Fruit fly (Drosophila melanogaster) whole organism, embryonic: ENCODE data around the gene CG31126.

Experiments
- Abd-B ChIP-seq: fragments of 200-800 bp; sonication (Bioruptor generic); optimal IDR thresholded peaks from 2 replicates; lab custom pipeline; 2018; ENCODE audit warnings: missing biosample characterization, mild to moderate bottlenecking, missing genetic modification characterization, moderate library complexity
- Atf3 ChIP-seq: fragments of 200-800 bp; sonication (Bioruptor generic); optimal IDR thresholded peaks from 3 replicates; lab custom pipeline; 2016; ENCODE audit warnings: missing biosample characterization, missing genetic modification characterization
- B-H2 ChIP-seq: fragments of 200-800 bp; sonication (Bioruptor generic); optimal IDR thresholded peaks from 2 replicates; lab custom pipeline; 2018; ENCODE audit warnings: missing biosample characterization, mild to moderate bottlenecking, missing genetic modification characterization
- Bdp1 ChIP-seq: fragments of 200-800 bp; sonication (Bioruptor generic); optimal IDR thresholded peaks from 3 replicates; lab custom pipeline; 2016; ENCODE audit warnings: missing biosample characterization, missing genetic modification characterization
- CG10431 ChIP-seq: fragments of 200-800 bp; sonication (Bioruptor generic); optimal IDR thresholded peaks from 3 replicates; lab custom pipeline; 2018; ENCODE audit warnings: missing biosample characterization, mild to moderate bottlenecking, missing genetic modification characterization
- CG10959 ChIP-seq: fragments of 200-800 bp; sonication (Bioruptor generic); IDR thresholded peaks from 2 replicates; pipeline ENCODE4 v1.3.6; 2022; ENCODE audit warnings: missing biosample characterization, missing genetic modification characterization
- CG12236 ChIP-seq: fragments of 200-800 bp; sonication (Bioruptor generic); optimal IDR thresholded peaks from 2 replicates; lab custom pipeline; 2016; ENCODE audit warnings: missing biosample characterization, missing genetic modification characterization
- CG13123 ChIP-seq: fragments of 200-800 bp; sonication (Bioruptor generic); optimal IDR thresholded peaks from 2 replicates; lab custom pipeline; 2016; ENCODE audit warnings: missing biosample characterization, missing genetic modification characterization
- CG13296 ChIP-seq: fragments of 200-800 bp; sonication (Bioruptor generic); optimal IDR thresholded peaks from 3 replicates; lab custom pipeline; 2018; ENCODE audit warnings: missing biosample characterization, mild to moderate bottlenecking, missing genetic modification characterization
- CG13775 ChIP-seq: fragments of 200-800 bp; sonication (Bioruptor generic); optimal IDR thresholded peaks from 3 replicates; lab custom pipeline; 2017; ENCODE audit warnings: missing biosample characterization, mild to moderate bottlenecking, missing genetic modification characterization
- CG14710 ChIP-seq: fragments of 200-800 bp; sonication (Bioruptor generic); optimal IDR thresholded peaks from 3 replicates; lab custom pipeline; 2019; ENCODE audit warnings: missing biosample characterization, mild to moderate bottlenecking, missing genetic modification characterization, moderate library complexity
- CG14965 ChIP-seq: fragments of 200-800 bp; sonication (Bioruptor generic); optimal IDR thresholded peaks from 2 replicates; lab custom pipeline; 2016; ENCODE audit warnings: missing biosample characterization, missing genetic modification characterization, borderline replicate concordance
- CG15011 ChIP-seq: fragments of 200-800 bp; sonication (Bioruptor generic); optimal IDR thresholded peaks from 3 replicates; lab custom pipeline; 2018; ENCODE audit warnings: missing biosample characterization, mild to moderate bottlenecking, missing genetic modification characterization
- CG16779 ChIP-seq: fragments of 200-800 bp; sonication (Bioruptor generic); IDR thresholded peaks from 2 replicates; pipeline ENCODE4 v1.3.6; 2022; ENCODE audit warnings: missing biosample characterization, missing genetic modification characterization
- CG2889 ChIP-seq: fragments of 200-800 bp; sonication (Bioruptor generic); IDR thresholded peaks from 3 replicates; pipeline ENCODE4 v1.3.6; 2022; ENCODE audit warnings: missing biosample characterization, missing genetic modification characterization
- CG33557 ChIP-seq: fragments of 200-800 bp; sonication (Bioruptor generic); optimal IDR thresholded peaks from 2 replicates; lab custom pipeline; 2019; ENCODE audit warnings: missing biosample characterization, mild to moderate bottlenecking, missing genetic modification characterization, moderate library complexity
- CG3407 ChIP-seq: fragments of 200-800 bp; sonication (Bioruptor generic); optimal IDR thresholded peaks from 2 replicates; lab custom pipeline; 2018; ENCODE audit warnings: missing biosample characterization, mild to moderate bottlenecking, missing genetic modification characterization
- CG34376 ChIP-seq: fragments of 200-800 bp; sonication (Bioruptor generic); optimal IDR thresholded peaks from 2 replicates; lab custom pipeline; 2018; ENCODE audit warnings: missing biosample characterization, mild to moderate bottlenecking, missing genetic modification characterization
- CG3847 ChIP-seq: fragments of 200-800 bp; sonication (Bioruptor generic); IDR thresholded peaks from 2 replicates; pipeline ENCODE4 v1.3.6; 2022; ENCODE audit warnings: missing biosample characterization, missing genetic modification characterization
- CG42726 ChIP-seq: fragments of 200-800 bp; sonication (Bioruptor generic); IDR thresholded peaks from 2 replicates; pipeline ENCODE4 v1.3.6; 2022; ENCODE audit warnings: missing biosample characterization, missing genetic modification characterization; ENCODE audit not compliant: partially characterized antibody
- CG6813 ChIP-seq: fragments of 200-800 bp; sonication (Bioruptor generic); optimal IDR thresholded peaks from 2 replicates; lab custom pipeline; 2017; ENCODE audit warnings: missing biosample characterization, missing genetic modification characterization, mild to moderate bottlenecking, moderate library complexity, missing genetic modification reagents
- CG7271 ChIP-seq: fragments of 200-800 bp; sonication (Bioruptor generic); optimal IDR thresholded peaks from 2 replicates; lab custom pipeline; 2018; ENCODE audit warnings: missing biosample characterization, mild to moderate bottlenecking, missing genetic modification characterization, moderate library complexity
- CG8281 ChIP-seq: fragments of 200-800 bp; sonication (Bioruptor generic); optimal IDR thresholded peaks from 2 replicates; lab custom pipeline; 2018; ENCODE audit warnings: missing biosample characterization, mild to moderate bottlenecking, missing genetic modification characterization, moderate library complexity
- CHES-1-like ChIP-seq: fragments of 200-800 bp; sonication (Bioruptor generic); optimal IDR thresholded peaks from 2 replicates; lab custom pipeline; 2016; ENCODE audit warnings: missing biosample characterization, missing genetic modification characterization
- CrebB ChIP-seq: fragments of 200-800 bp; sonication (Bioruptor generic); optimal IDR thresholded peaks from 3 replicates; lab custom pipeline; 2018; ENCODE audit warnings: missing biosample characterization, mild to moderate bottlenecking, missing genetic modification characterization
- D19A ChIP-seq: fragments of 200-800 bp; optimal IDR thresholded peaks from 3 replicates; lab custom pipeline; 2019; ENCODE audit warnings: missing biosample characterization, mild to moderate bottlenecking, missing genetic modification characterization, moderate library complexity
- E2f2 ChIP-seq: fragments of 200-800 bp; sonication (Bioruptor generic); IDR thresholded peaks from 2 replicates; pipeline ENCODE4 v1.3.6; 2022; ENCODE audit warnings: missing biosample characterization, missing genetic modification characterization
- Mad ChIP-seq: fragments of 200-800 bp; sonication (Bioruptor generic); optimal IDR thresholded peaks from 2 replicates; lab custom pipeline; 2016; ENCODE audit warnings: missing biosample characterization, missing genetic modification characterization
- Mrtf ChIP-seq: fragments of 200-800 bp; sonication (Bioruptor generic); IDR thresholded peaks from 3 replicates; pipeline ENCODE4 v1.3.6; 2022; ENCODE audit warnings: missing biosample characterization, missing genetic modification characterization
- NK7.1 ChIP-seq: fragments of 200-800 bp; sonication (Bioruptor generic); optimal IDR thresholded peaks from 3 replicates; lab custom pipeline; 2016; ENCODE audit warnings: missing biosample characterization, missing genetic modification characterization
- Nf-YA ChIP-seq: fragments of 200-800 bp; sonication (Bioruptor generic); IDR thresholded peaks from 2 replicates; pipeline ENCODE4 v1.3.6; 2022; ENCODE audit warnings: missing biosample characterization, missing genetic modification characterization
- Nf-YC ChIP-seq: fragments of 200-800 bp; optimal IDR thresholded peaks from 3 replicates; lab custom pipeline; 2019; ENCODE audit warnings: missing biosample characterization, mild to moderate bottlenecking, missing genetic modification characterization, moderate library complexity
- Six4 ChIP-seq: fragments of 200-800 bp; sonication (Bioruptor generic); optimal IDR thresholded peaks from 2 replicates; lab custom pipeline; 2016; ENCODE audit warnings: missing biosample characterization, missing genetic modification characterization
- Sox100B ChIP-seq: fragments of 200-800 bp; sonication (Bioruptor generic); optimal IDR thresholded peaks from 3 replicates; lab custom pipeline; 2018; ENCODE audit warnings: missing biosample characterization, mild to moderate bottlenecking, missing genetic modification characterization
- TFAM ChIP-seq: fragments of 200-800 bp; sonication (Bioruptor generic); optimal IDR thresholded peaks from 2 replicates; lab custom pipeline; 2017; ENCODE audit warnings: missing biosample characterization, missing genetic modification characterization, inconsistent platforms
- amos ChIP-seq: fragments of 200-800 bp; sonication (Bioruptor generic); IDR thresholded peaks from 2 replicates; pipeline ENCODE4 v1.3.6; 2022; ENCODE audit warnings: missing biosample characterization, missing genetic modification characterization; ENCODE audit not compliant: partially characterized antibody
- ap ChIP-seq: fragments of 200-800 bp; sonication (Bioruptor generic); IDR thresholded peaks from 2 replicates; pipeline ENCODE4 v1.3.6; 2022; ENCODE audit warnings: missing biosample characterization, missing genetic modification characterization
- az2 ChIP-seq: fragments of 200-800 bp; sonication (Bioruptor generic); optimal IDR thresholded peaks from 3 replicates; lab custom pipeline; 2016; ENCODE audit warnings: missing biosample characterization, missing genetic modification characterization
- bbx ChIP-seq: fragments of 200-800 bp; sonication (Bioruptor generic); IDR thresholded peaks from 2 replicates; pipeline ENCODE4 v1.3.6; 2022; ENCODE audit warnings: missing biosample characterization, missing genetic modification characterization; ENCODE audit not compliant: partially characterized antibody
- dmrt99B ChIP-seq: fragments of 200-800 bp; sonication (Bioruptor generic); optimal IDR thresholded peaks from 2 replicates; lab custom pipeline; 2018; ENCODE audit warnings: missing biosample characterization, mild to moderate bottlenecking, missing genetic modification characterization, moderate library complexity
- dysf ChIP-seq: fragments of 200-800 bp; sonication (Bioruptor generic); IDR thresholded peaks from 3 replicates; pipeline ENCODE4 v1.3.6; 2022; ENCODE audit warnings: missing biosample characterization, missing genetic modification characterization
- ewg ChIP-seq: fragments of 200-800 bp; sonication (Bioruptor generic); optimal IDR thresholded peaks from 3 replicates; lab custom pipeline; 2017; ENCODE audit warnings: mild to moderate bottlenecking, missing biosample characterization, missing genetic modification reagents, missing genetic modification characterization
- fd102C ChIP-seq: fragments of 200-800 bp; sonication (Bioruptor generic); optimal IDR thresholded peaks from 2 replicates; lab custom pipeline; 2018; ENCODE audit warnings: missing biosample characterization, mild to moderate bottlenecking, missing genetic modification characterization, moderate library complexity
- her ChIP-seq: fragments of 200-800 bp; sonication (Bioruptor generic); optimal IDR thresholded peaks from 2 replicates; lab custom pipeline; 2016; ENCODE audit warnings: missing biosample characterization, missing genetic modification characterization
- mirr ChIP-seq: fragments of 200-800 bp; sonication (Bioruptor generic); optimal IDR thresholded peaks from 3 replicates; lab custom pipeline; 2018; ENCODE audit warnings: missing biosample characterization, mild to moderate bottlenecking, missing genetic modification characterization
- p53 ChIP-seq: fragments of 200-800 bp; sonication (Bioruptor generic); optimal IDR thresholded peaks from 2 replicates; lab custom pipeline; 2016; ENCODE audit warnings: missing biosample characterization, missing genetic modification characterization
- pros ChIP-seq: fragments of 200-800 bp; sonication (Bioruptor generic); optimal IDR thresholded peaks from 3 replicates; lab custom pipeline; 2019; ENCODE audit warnings: missing biosample characterization, mild to moderate bottlenecking, missing genetic modification characterization, moderate library complexity
- so ChIP-seq: fragments of 200-800 bp; sonication (Bioruptor generic); IDR thresholded peaks from 3 replicates; pipeline ENCODE4 v1.3.6; 2022; ENCODE audit warnings: missing biosample characterization, missing genetic modification characterization
- tin ChIP-seq: fragments of 200-800 bp; sonication (Bioruptor generic); optimal IDR thresholded peaks from 3 replicates; lab custom pipeline; 2016; ENCODE audit warnings: missing biosample characterization, missing genetic modification characterization
- zen ChIP-seq: fragments of 200-800 bp; sonication (Bioruptor generic); optimal IDR thresholded peaks from 3 replicates; lab custom pipeline; 2018; ENCODE audit warnings: missing biosample characterization, mild to moderate bottlenecking, missing genetic modification characterization, moderate library complexity

The CG31126 gene

DNA sequence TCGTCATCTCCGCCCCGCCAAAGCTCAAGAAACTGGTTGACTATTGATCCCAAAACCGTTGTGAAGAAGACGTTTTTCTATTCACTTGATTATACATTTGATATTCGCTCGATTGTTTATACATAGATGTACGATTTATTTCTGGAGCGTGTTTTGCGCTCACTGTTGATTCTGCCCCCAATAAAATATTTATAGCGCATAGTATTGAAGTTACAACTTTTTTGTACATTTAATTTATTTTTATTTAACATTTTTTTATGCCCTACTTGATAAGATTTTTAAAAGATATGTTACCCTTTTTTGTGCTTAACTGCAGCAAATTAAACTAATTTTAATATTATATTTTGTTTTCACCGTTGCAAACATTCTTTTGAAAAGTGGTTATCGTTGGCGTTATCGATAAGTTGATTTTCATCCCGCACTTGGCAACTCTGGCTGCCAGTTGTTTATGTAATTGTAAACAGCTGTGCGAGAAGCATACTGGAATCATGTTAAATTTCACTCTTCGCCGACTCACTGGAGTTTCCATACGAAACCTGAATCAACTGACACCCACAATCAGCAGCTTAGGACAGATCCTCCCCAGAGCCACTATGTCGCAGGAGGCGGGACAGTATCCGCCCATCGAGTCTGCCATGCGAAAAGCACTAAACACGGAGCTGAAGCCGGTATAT lies at the start of gene CG31126 (continued):
- TF ChIP-seq ewg (GFP tag; lab: Kevin White, UChicago) (no peak), D19A (tag; lab: Kevin White, UChicago) (no peak), dysf (GFP tag; lab: Robert Waterston, UW) (no peak), CG14710 (tag; lab: Kevin White, UChicago) (peak; percentile 15), tin (GFP tag; lab: Kevin White, UChicago) (no peak), amos (GFP tag; lab: Robert Waterston, UW) (peak; percentile 59; the same call in 1 of the 2 replicates), TFAM (GFP tag; lab: Kevin White, UChicago) (no peak), Bdp1 (GFP tag; lab: Kevin White, UChicago) (no peak), mirr (GFP tag; lab: Kevin White, UChicago) (no peak), CG3847 (GFP tag; lab: Robert Waterston, UW) (0 out of 2 replicates have a peak, but pooled peaks have one; percentile 13), Nf-YC (no peak), E2f2 (peak; percentile 42), CG2889 (GFP tag; lab: Robert Waterston, UW) (no peak), pros (GFP tag; lab: Kevin White, UChicago) (no peak), Abd-B (no peak), ap (GFP tag; lab: Robert Waterston, UW) (no peak), CG13296 (GFP tag; lab: Kevin White, UChicago) (no peak), B-H2 (GFP tag; lab: Kevin White, UChicago) (no peak), CHES-1-like (GFP tag; lab: Kevin White, UChicago) (no peak), NK7.1 (GFP tag; lab: Kevin White, UChicago) (no peak), Mrtf (no peak), her (no peak), CG14965 (GFP tag; lab: Kevin White, UChicago) (no peak), dmrt99B (tag; lab: Kevin White, UChicago) (no peak), CG15011 (GFP tag; lab: Kevin White, UChicago) (no peak), Sox100B (GFP tag; lab: Kevin White, UChicago) (no peak), Six4 (GFP tag; lab: Kevin White, UChicago) (no peak), CG12236 (GFP tag; lab: Kevin White, UChicago) (no peak), Mad (no peak), fd102C (GFP tag; lab: Kevin White, UChicago) (no peak), CrebB (no peak), CG42726 (no peak), az2 (no peak), CG7271 (tag; lab: Kevin White, UChicago) (no peak), CG13775 (no peak), CG33557 (GFP tag; lab: Kevin White, UChicago) (no peak), CG13123 (GFP tag; lab: Kevin White, UChicago) (no peak), CG10959 (GFP tag; lab: Robert Waterston, UW) (no peak), Nf-YA (GFP tag; lab: Robert Waterston, UW) (no peak), CG6813 (GFP tag; lab: Kevin White, UChicago) (no peak), CG34376 (GFP tag; lab: Kevin White, UChicago) (no peak), CG10431 (GFP tag; lab: Kevin White, UChicago) (no peak), so (GFP tag; lab: Robert Waterston, UW) (no peak), CG16779 (GFP tag; lab: Robert Waterston, UW) (no peak), zen (tag; lab: Kevin White, UChicago) (no peak), CG3407 (GFP tag; lab: Kevin White, UChicago) (no peak), CG8281 (tag; lab: Kevin White, UChicago) (no peak), p53 (GFP tag; lab: Kevin White, UChicago) (no peak), bbx (peak; percentile 62; the same call in 1 of the 2 replicates), Atf3 (GFP tag; lab: Kevin White, UChicago) (no peak)
